Fruit fly (Drosophila melanogaster) whole organism, embryonic: ENCODE results near the gene CG15728.

Experiments used
- CG11093 ChIP-seq: fragments of 200-800 bp; sonication (Bioruptor generic); IDR thresholded peaks from 3 replicates; pipeline ENCODE4 v1.3.6; 2022; ENCODE audit warnings: missing biosample characterization, missing genetic modification characterization
- CG11456 ChIP-seq: fragments of 200-800 bp; sonication (Bioruptor generic); IDR thresholded peaks from 3 replicates; pipeline ENCODE4 v1.3.6; 2022; ENCODE audit warnings: missing biosample characterization, missing genetic modification characterization
- CG12299 ChIP-seq: fragments of 200-800 bp; sonication (Bioruptor generic); optimal IDR thresholded peaks from 2 replicates; lab custom pipeline; 2018; ENCODE audit warnings: missing biosample characterization, mild to moderate bottlenecking, missing genetic modification characterization
- CG15011 ChIP-seq: fragments of 200-800 bp; sonication (Bioruptor generic); optimal IDR thresholded peaks from 3 replicates; lab custom pipeline; 2018; ENCODE audit warnings: missing biosample characterization, mild to moderate bottlenecking, missing genetic modification characterization
- CG15514 ChIP-seq: fragments of 200-800 bp; sonication (Bioruptor generic); optimal IDR thresholded peaks from 3 replicates; lab custom pipeline; 2017; ENCODE audit warnings: missing biosample characterization, missing genetic modification characterization, mild to moderate bottlenecking, moderate library complexity, missing genetic modification reagents
- CG17385 ChIP-seq: fragments of 200-800 bp; sonication (Bioruptor generic); optimal IDR thresholded peaks from 3 replicates; lab custom pipeline; 2018; ENCODE audit warnings: missing biosample characterization, mild to moderate bottlenecking, missing genetic modification characterization
- CG18599 ChIP-seq: fragments of 200-800 bp; sonication (Bioruptor generic); optimal IDR thresholded peaks from 3 replicates; lab custom pipeline; 2017; ENCODE audit warnings: missing biosample characterization, missing genetic modification characterization, mild to moderate bottlenecking, moderate library complexity, missing genetic modification reagents
- CG32532 ChIP-seq: fragments of 200-800 bp; sonication (Bioruptor generic); IDR thresholded peaks from 2 replicates; pipeline ENCODE4 v1.3.6; 2022; ENCODE audit warnings: missing biosample characterization, missing genetic modification characterization
- CG32772 ChIP-seq: fragments of 200-800 bp; sonication (Bioruptor generic); IDR thresholded peaks from 2 replicates; pipeline ENCODE4 v1.3.6; 2022; ENCODE audit warnings: missing biosample characterization, missing genetic modification characterization
- CG34224 ChIP-seq: fragments of 200-800 bp; sonication (Bioruptor generic); IDR thresholded peaks from 3 replicates; pipeline ENCODE4 v1.3.6; 2022; ENCODE audit warnings: missing biosample characterization, missing genetic modification characterization; ENCODE audit not compliant: partially characterized antibody
- CG3726 ChIP-seq: fragments of 200-800 bp; sonication (Bioruptor generic); IDR thresholded peaks from 3 replicates; pipeline ENCODE4, ENCODE4 v1.3.6; 2022; ENCODE audit warnings: missing biosample characterization, missing genetic modification characterization
- CG4360 ChIP-seq: fragments of 200-800 bp; sonication (Bioruptor generic); IDR thresholded peaks from 2 replicates; pipeline ENCODE4 v1.3.6; 2022; ENCODE audit warnings: missing biosample characterization, missing genetic modification characterization
- CG4820 ChIP-seq: fragments of 200-800 bp; sonication (Bioruptor generic); optimal IDR thresholded peaks from 3 replicates; lab custom pipeline; 2016; ENCODE audit warnings: missing biosample characterization, missing genetic modification characterization
- CG6175 ChIP-seq: fragments of 200-800 bp; sonication (Bioruptor generic); IDR thresholded peaks from 3 replicates; pipeline ENCODE4 v1.3.6; 2022; ENCODE audit warnings: missing biosample characterization, missing genetic modification characterization
- CG7928 ChIP-seq: fragments of 200-800 bp; sonication (Bioruptor generic); optimal IDR thresholded peaks from 2 replicates; lab custom pipeline; 2017; ENCODE audit warnings: missing biosample characterization, mild to moderate bottlenecking, missing genetic modification characterization
- CG8478 ChIP-seq: fragments of >200 bp; optimal IDR thresholded peaks from 2 replicates; lab custom pipeline; 2018
- CrebB ChIP-seq: fragments of 200-800 bp; sonication (Bioruptor generic); optimal IDR thresholded peaks from 3 replicates; lab custom pipeline; 2018; ENCODE audit warnings: missing biosample characterization, mild to moderate bottlenecking, missing genetic modification characterization
- D19A ChIP-seq: fragments of 200-800 bp; optimal IDR thresholded peaks from 3 replicates; lab custom pipeline; 2019; ENCODE audit warnings: missing biosample characterization, mild to moderate bottlenecking, missing genetic modification characterization, moderate library complexity
- Fer3 ChIP-seq: fragments of 200-800 bp; sonication (Bioruptor generic); optimal IDR thresholded peaks from 2 replicates; lab custom pipeline; 2018; ENCODE audit warnings: missing biosample characterization, mild to moderate bottlenecking, missing genetic modification characterization, moderate library complexity
- Gug ChIP-seq: fragments of 200-800 bp; sonication (Bioruptor generic); IDR thresholded peaks from 4 replicates; pipeline ENCODE4 v1.3.6; 2022; ENCODE audit warnings: missing biosample characterization, missing genetic modification characterization
- Hmr ChIP-seq: fragments of 200-800 bp; sonication (Bioruptor generic); optimal IDR thresholded peaks from 3 replicates; lab custom pipeline; 2017; ENCODE audit warnings: mild to moderate bottlenecking, missing biosample characterization, missing genetic modification reagents, missing genetic modification characterization
- Hr51 ChIP-seq, 2 experiments: fragments of 200-800 bp; sonication (Bioruptor generic); optimal IDR thresholded peaks; 2 replicates in 1 of 2; 3 replicates in 1 of 2; lab custom pipeline; 2016 to 2018; ENCODE audit warnings: missing biosample characterization in 2 of 2, missing genetic modification characterization in 2 of 2, mild to moderate bottlenecking in 1 of 2, moderate library complexity in 1 of 2
- Hsf ChIP-seq: fragments of 200-800 bp; sonication (Bioruptor generic); optimal IDR thresholded peaks from 3 replicates; lab custom pipeline; 2016; ENCODE audit warnings: missing biosample characterization, missing genetic modification characterization
- Lim3 ChIP-seq: fragments of 200-800 bp; sonication (Bioruptor generic); IDR thresholded peaks from 2 replicates; pipeline ENCODE4 v1.3.6; 2022; ENCODE audit warnings: missing biosample characterization, missing genetic modification characterization
- Myb ChIP-seq: fragments of 200-800 bp; sonication (Bioruptor generic); optimal IDR thresholded peaks from 2 replicates; lab custom pipeline; 2016; ENCODE audit warnings: missing biosample characterization, missing genetic modification characterization
- Opbp ChIP-seq: fragments of 200-800 bp; sonication (Bioruptor generic); IDR thresholded peaks from 3 replicates; pipeline ENCODE4 v1.3.6; 2022; ENCODE audit warnings: missing biosample characterization, missing genetic modification characterization; ENCODE audit not compliant: partially characterized antibody
- Trl ChIP-seq, 3 experiments: fragments of >200 bp in 2 of 3; fragments of 200-800 bp in 1 of 3; sonication (Bioruptor generic) in 1 of 3; optimal IDR thresholded peaks; 2 replicates in 1 of 3; 3 replicates in 2 of 3; lab custom pipeline; 2016 to 2017; ENCODE audit warnings: missing biosample characterization in 1 of 3, missing genetic modification characterization in 1 of 3
- al ChIP-seq: fragments of 200-800 bp; sonication (Bioruptor generic); IDR thresholded peaks from 2 replicates; pipeline ENCODE4 v1.3.6; 2022; ENCODE audit warnings: missing biosample characterization, missing genetic modification characterization
- ato ChIP-seq: fragments of 200-800 bp; sonication (Bioruptor generic); IDR thresholded peaks from 2 replicates; pipeline ENCODE4 v1.3.6; 2022; ENCODE audit warnings: missing biosample characterization, missing genetic modification characterization; ENCODE audit not compliant: partially characterized antibody
- az2 ChIP-seq: fragments of 200-800 bp; sonication (Bioruptor generic); optimal IDR thresholded peaks from 3 replicates; lab custom pipeline; 2016; ENCODE audit warnings: missing biosample characterization, missing genetic modification characterization
- bsh ChIP-seq, 2 experiments: fragments of 200-800 bp; sonication (Bioruptor generic); optimal IDR thresholded peaks; 2 replicates each; lab custom pipeline; 2017 to 2018; ENCODE audit warnings: mild to moderate bottlenecking in 2 of 2, missing biosample characterization in 2 of 2, missing genetic modification characterization in 2 of 2, moderate library complexity in 1 of 2
- chinmo ChIP-seq: fragments of 200-800 bp; sonication (Bioruptor generic); IDR thresholded peaks from 4 replicates; pipeline ENCODE4 v1.3.6; 2022; ENCODE audit warnings: missing biosample characterization, missing genetic modification characterization; ENCODE audit not compliant: partially characterized antibody
- crol ChIP-seq: fragments of 200-800 bp; sonication (Bioruptor generic); IDR thresholded peaks from 2 replicates; pipeline ENCODE4 v1.3.6; 2022; ENCODE audit warnings: missing biosample characterization, missing genetic modification characterization
- cwo ChIP-seq: fragments of 200-800 bp; sonication (Bioruptor generic); optimal IDR thresholded peaks from 3 replicates; lab custom pipeline; 2017; ENCODE audit warnings: missing biosample characterization, missing genetic modification characterization, mild to moderate bottlenecking, moderate library complexity, missing genetic modification reagents
- fd3F ChIP-seq: fragments of 200-800 bp; sonication (Bioruptor generic); optimal IDR thresholded peaks from 2 replicates; lab custom pipeline; 2018; ENCODE audit warnings: missing biosample characterization, mild to moderate bottlenecking, missing genetic modification characterization, moderate library complexity
- fd96Cb ChIP-seq: fragments of 200-800 bp; sonication (Bioruptor generic); optimal IDR thresholded peaks from 2 replicates; lab custom pipeline; 2018; ENCODE audit warnings: missing biosample characterization, mild to moderate bottlenecking, missing genetic modification characterization, moderate library complexity
- grau ChIP-seq: fragments of 200-800 bp; optimal IDR thresholded peaks from 3 replicates; lab custom pipeline; 2019; ENCODE audit warnings: missing biosample characterization, mild to moderate bottlenecking, missing genetic modification characterization, moderate library complexity
- grn ChIP-seq: fragments of 200-800 bp; sonication (Bioruptor generic); optimal IDR thresholded peaks from 3 replicates; lab custom pipeline; 2017; ENCODE audit warnings: missing biosample characterization, missing genetic modification characterization
- her ChIP-seq: fragments of 200-800 bp; sonication (Bioruptor generic); optimal IDR thresholded peaks from 2 replicates; lab custom pipeline; 2016; ENCODE audit warnings: missing biosample characterization, missing genetic modification characterization
- insv ChIP-seq, 2 experiments: fragments of 200-800 bp; sonication (Bioruptor generic); optimal IDR thresholded peaks; 3 replicates each; lab custom pipeline; 2016 to 2018; ENCODE audit warnings: missing biosample characterization in 2 of 2, missing genetic modification characterization in 2 of 2
- inv ChIP-seq: fragments of 200-800 bp; sonication (Bioruptor generic); IDR thresholded peaks from 2 replicates; pipeline ENCODE4 v1.3.6; 2022; ENCODE audit warnings: missing biosample characterization, missing genetic modification characterization; ENCODE audit not compliant: partially characterized antibody
- kay ChIP-seq: fragments of 200-800 bp; sonication (Bioruptor generic); optimal IDR thresholded peaks from 2 replicates; lab custom pipeline; 2016; ENCODE audit warnings: missing biosample characterization, missing genetic modification characterization
- lab ChIP-seq: fragments of 200-800 bp; sonication (Bioruptor generic); optimal IDR thresholded peaks from 3 replicates; lab custom pipeline; 2017; ENCODE audit warnings: missing biosample characterization, missing genetic modification characterization, mild to moderate bottlenecking, moderate library complexity, missing genetic modification reagents
- nom ChIP-seq: fragments of 200-800 bp; sonication (Bioruptor generic); optimal IDR thresholded peaks from 2 replicates; lab custom pipeline; 2017; ENCODE audit warnings: missing biosample characterization, missing genetic modification characterization, mild to moderate bottlenecking, moderate library complexity, missing genetic modification reagents
- onecut ChIP-seq: fragments of 200-800 bp; sonication (Bioruptor generic); IDR thresholded peaks from 2 replicates; pipeline ENCODE4 v1.3.6; 2022; ENCODE audit warnings: missing biosample characterization, missing genetic modification characterization
- ranshi ChIP-seq: fragments of 200-800 bp; sonication (Bioruptor generic); IDR thresholded peaks from 2 replicates; pipeline ENCODE4 v1.3.6; 2022; ENCODE audit warnings: missing biosample characterization, missing genetic modification characterization
- salm ChIP-seq: fragments of 200-800 bp; sonication (Bioruptor generic); optimal IDR thresholded peaks from 2 replicates; lab custom pipeline; 2018; ENCODE audit warnings: missing biosample characterization, mild to moderate bottlenecking, missing genetic modification characterization
- stc ChIP-seq: fragments of 200-800 bp; sonication (Bioruptor generic); IDR thresholded peaks from 2 replicates; pipeline ENCODE4 v1.3.6; 2022; ENCODE audit warnings: missing biosample characterization, missing genetic modification characterization
- tx ChIP-seq: fragments of 200-800 bp; sonication (Bioruptor generic); optimal IDR thresholded peaks from 2 replicates; lab custom pipeline; 2016; ENCODE audit warnings: missing biosample characterization, missing genetic modification characterization
- unpg ChIP-seq: fragments of 200-800 bp; sonication (Bioruptor generic); optimal IDR thresholded peaks from 3 replicates; lab custom pipeline; 2018; ENCODE audit warnings: missing biosample characterization, mild to moderate bottlenecking, missing genetic modification characterization, moderate library complexity

CG15728 gene

DNA sequence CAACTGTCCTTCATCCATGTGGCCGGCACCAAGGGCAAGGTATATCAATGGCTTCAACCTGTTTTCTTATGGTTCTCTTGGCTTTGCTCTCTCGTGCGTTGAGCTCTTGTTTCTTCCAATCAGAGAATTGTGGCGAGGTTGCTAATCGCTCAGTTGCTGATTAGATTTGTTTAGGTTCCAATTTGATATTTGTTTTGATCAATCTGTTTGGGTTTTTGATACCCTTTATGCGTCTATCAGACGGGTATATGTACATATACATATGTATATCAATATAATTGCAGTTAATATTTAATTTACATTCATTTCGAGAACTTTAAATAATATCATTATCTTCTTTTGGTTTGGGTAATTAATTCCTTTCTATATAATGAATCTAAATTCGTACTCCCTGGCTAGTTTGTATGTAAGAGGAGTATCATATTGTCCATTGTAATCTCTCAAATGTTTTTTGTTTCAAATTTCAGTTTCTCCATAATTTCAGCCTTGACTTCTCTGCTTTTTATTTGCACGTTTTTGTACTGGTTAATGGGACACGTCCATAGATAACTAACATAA lies 10.8 kb upstream of the CG15728 start (continued):
- TF ChIP-seq kay = no peak
- no peak for TF ChIP-seq CG15011
- TF ChIP-seq grau (tag; lab: Kevin White, UChicago) = peak; percentile 45
- peak; percentile 8 for TF ChIP-seq Hmr (GFP tag; lab: Kevin White, UChicago)
- peak; percentile 21 for TF ChIP-seq D19A (tag; lab: Kevin White, UChicago)
- no peak for TF ChIP-seq stc (GFP tag; lab: Robert Waterston, UW)
- no peak for TF ChIP-seq CG15514 (GFP tag; lab: Kevin White, UChicago)
- peak in 1 of 2 experiments; percentile 22 for TF ChIP-seq Trl (optimal IDR thresholded peaks at IDR 0.05; lab: Kevin White, UChicago)
- TF ChIP-seq Trl (GFP tag; optimal IDR thresholded peaks at IDR 0.05; lab: Kevin White, UChicago) = no peak
- TF ChIP-seq grn (GFP tag; lab: Kevin White, UChicago) = peak; percentile 55
- TF ChIP-seq Lim3 (GFP tag; lab: Robert Waterston, UW) = no peak
- no peak for TF ChIP-seq CG17385 (GFP tag; lab: Kevin White, UChicago)
- no peak for TF ChIP-seq fd3F
- no peak for TF ChIP-seq CG34224 (GFP tag; lab: Robert Waterston, UW)
- TF ChIP-seq CG32532 (GFP tag; lab: Robert Waterston, UW) = no peak
- no peak for TF ChIP-seq CG7928 (GFP tag; lab: Kevin White, UChicago)
- TF ChIP-seq Hr51 (GFP tag; optimal IDR thresholded peaks at IDR 0.05; lab: Kevin White, UChicago) = peak in 1 of 2 experiments; percentile 20
- TF ChIP-seq CG8478 (lab: Kevin White, UChicago) = no peak
- no peak for TF ChIP-seq unpg
- no peak for TF ChIP-seq bsh (GFP tag; optimal IDR thresholded peaks at IDR 0.05; lab: Kevin White, UChicago)
- TF ChIP-seq CG4360 (GFP tag; lab: Robert Waterston, UW) = no peak
- TF ChIP-seq Gug (GFP tag; lab: Robert Waterston, UW) = no peak
- TF ChIP-seq CG12299 (tag; lab: Kevin White, UChicago) = no peak
- no peak for TF ChIP-seq Opbp
- TF ChIP-seq al (GFP tag; lab: Robert Waterston, UW) = 0 out of 2 replicates have a peak, but pooled peaks have one; percentile 6
- no peak for TF ChIP-seq fd96Cb (tag; lab: Kevin White, UChicago)
- peak; percentile 66 to 94 for TF ChIP-seq insv (GFP tag; optimal IDR thresholded peaks at IDR 0.05; lab: Kevin White, UChicago)
- TF ChIP-seq chinmo = no peak
- TF ChIP-seq CG11093 (GFP tag; lab: Robert Waterston, UW) = no peak
- TF ChIP-seq salm (tag; lab: Kevin White, UChicago) = no peak
- no peak for TF ChIP-seq az2 (GFP tag; lab: Kevin White, UChicago)
- no peak for TF ChIP-seq CrebB (tag; lab: Kevin White, UChicago)
- no peak for TF ChIP-seq ranshi (GFP tag; lab: Robert Waterston, UW)
- peak; percentile 59 for TF ChIP-seq cwo
- no peak for TF ChIP-seq nom (GFP tag; lab: Kevin White, UChicago)
- no peak for TF ChIP-seq CG11456 (GFP tag; lab: Robert Waterston, UW)
- peak; percentile 1 for TF ChIP-seq Fer3 (tag; lab: Kevin White, UChicago)
- TF ChIP-seq inv (GFP tag; lab: Robert Waterston, UW) = no peak
- TF ChIP-seq Hsf (GFP tag; lab: Kevin White, UChicago) = no peak
- no peak for TF ChIP-seq her (GFP tag; lab: Kevin White, UChicago)
- no peak for TF ChIP-seq crol (GFP tag; lab: Robert Waterston, UW)
- no peak for TF ChIP-seq CG32772
- TF ChIP-seq CG3726 (GFP tag; lab: Robert Waterston, UW) = no peak
- TF ChIP-seq tx = no peak
- no peak for TF ChIP-seq CG6175 (GFP tag; lab: Robert Waterston, UW)
- TF ChIP-seq onecut (GFP tag; lab: Robert Waterston, UW) = no peak
- no peak for TF ChIP-seq CG4820 (GFP tag; lab: Kevin White, UChicago)
- TF ChIP-seq CG18599 = peak; percentile 44
- no peak for TF ChIP-seq ato (GFP tag; lab: Robert Waterston, UW)
- TF ChIP-seq lab (GFP tag; lab: Kevin White, UChicago) = peak; percentile 41
- no peak for TF ChIP-seq Myb (GFP tag; lab: Kevin White, UChicago)
